Fruit fly (Drosophila melanogaster): ENCODE results near the gene Ndc80.

Gene Ndc80

dm6 chrX:13630290-13630900 is 18.5 kb upstream of the Ndc80 start (continued):
- TF ChIP-seq B-H2 (GFP tag; optimal IDR thresholded peaks at IDR 0.05) = no peak
- no peak for TF ChIP-seq seq (GFP tag; IDR thresholded peaks at IDR 0.05)
- TF ChIP-seq tio (GFP tag; optimal IDR thresholded peaks at IDR 0.05) = peak; percentile 18
- no peak for TF ChIP-seq Lhr (GFP tag; optimal IDR thresholded peaks at IDR 0.05)
- TF ChIP-seq MBD-R2 (GFP tag; IDR thresholded peaks at IDR 0.05) = no peak
- TF ChIP-seq CG34422 (GFP tag; IDR thresholded peaks at IDR 0.05) = 0 out of 3 replicates have a peak, but pooled peaks have one; percentile 13
- TF ChIP-seq peb (GFP tag; IDR thresholded peaks at IDR 0.05) = no peak
- TF ChIP-seq CG8944 (GFP tag; optimal IDR thresholded peaks at IDR 0.05) = peak; percentile 25
- TF ChIP-seq CG4617 (GFP tag; optimal IDR thresholded peaks at IDR 0.05; ENCODE audit: borderline replicate concordance) = no peak
- TF ChIP-seq hb (GFP tag; IDR thresholded peaks at IDR 0.05; ENCODE audit: partially characterized antibody) = no peak
- TF ChIP-seq CG12236 (GFP tag; optimal IDR thresholded peaks at IDR 0.05) = no peak
- no peak for TF ChIP-seq CG11696 (GFP tag; IDR thresholded peaks at IDR 0.05)
- TF ChIP-seq al (GFP tag; IDR thresholded peaks at IDR 0.05) = no peak
- TF ChIP-seq tin (GFP tag; optimal IDR thresholded peaks at IDR 0.05) = peak; percentile 47
- TF ChIP-seq fd102C (GFP tag; optimal IDR thresholded peaks at IDR 0.05) = no peak
- peak; percentile 28 for TF ChIP-seq ind (GFP tag; optimal IDR thresholded peaks at IDR 0.05)
- no peak for TF ChIP-seq CG1647 (GFP tag; optimal IDR thresholded peaks at IDR 0.05)
- no peak for TF ChIP-seq Kr (GFP tag; optimal IDR thresholded peaks at IDR 0.05)
- peak; percentile 12 for TF ChIP-seq Myb (GFP tag; optimal IDR thresholded peaks at IDR 0.05)
- no peak for TF ChIP-seq ATbp (GFP tag; optimal IDR thresholded peaks at IDR 0.05)
- no peak for TF ChIP-seq CG1602 (GFP tag; optimal IDR thresholded peaks at IDR 0.05)
- TF ChIP-seq cad (GFP tag; optimal IDR thresholded peaks at IDR 0.05) = no peak
- no peak for TF ChIP-seq salm (tag; optimal IDR thresholded peaks at IDR 0.05)
- no peak for TF ChIP-seq BEAF-32 (GFP tag; optimal IDR thresholded peaks at IDR 0.05)
- TF ChIP-seq CG17912 (GFP tag; optimal IDR thresholded peaks at IDR 0.05) = no peak
- no peak for TF ChIP-seq CG10959 (GFP tag; IDR thresholded peaks at IDR 0.05)
- peak; percentile 14 for TF ChIP-seq org-1 (GFP tag; optimal IDR thresholded peaks at IDR 0.05)
- no peak for TF ChIP-seq HmgD (GFP tag; optimal IDR thresholded peaks at IDR 0.05)
- TF ChIP-seq HHEX (GFP tag; optimal IDR thresholded peaks at IDR 0.05) = no peak
- 0 out of 2 replicates have a peak, but pooled peaks have one; percentile 24 for TF ChIP-seq HLH3B (GFP tag; IDR thresholded peaks at IDR 0.05)
- peak; percentile 14 for TF ChIP-seq grau (tag; optimal IDR thresholded peaks at IDR 0.05)
- no peak for TF ChIP-seq scrt (GFP tag; optimal IDR thresholded peaks at IDR 0.05)
- no peak for TF ChIP-seq p53 (GFP tag; optimal IDR thresholded peaks at IDR 0.05)
- TF ChIP-seq Ssrp (tag; optimal IDR thresholded peaks at IDR 0.05) = peak; percentile 19
- no peak for TF ChIP-seq CG34376 (GFP tag; optimal IDR thresholded peaks at IDR 0.05)
- no peak for TF ChIP-seq so (GFP tag; IDR thresholded peaks at IDR 0.05)
- TF ChIP-seq ash1 (GFP tag; optimal IDR thresholded peaks at IDR 0.05) = no peak
- TF ChIP-seq pfk (GFP tag; optimal IDR thresholded peaks at IDR 0.05) = no peak
- TF ChIP-seq fru (optimal IDR thresholded peaks at IDR 0.05) = no peak
- no peak for TF ChIP-seq CG42726 (GFP tag; IDR thresholded peaks at IDR 0.05; ENCODE audit: partially characterized antibody)
- TF ChIP-seq dati (GFP tag; IDR thresholded peaks at IDR 0.05) = no peak
- TF ChIP-seq aop (GFP tag; IDR thresholded peaks at IDR 0.05) = no peak
- TF ChIP-seq esg (GFP tag; conservative IDR thresholded peaks at IDR 0.05) = no peak
- TF ChIP-seq sima (GFP tag; optimal IDR thresholded peaks at IDR 0.05) = no peak
- TF ChIP-seq CG10209 (GFP tag; optimal IDR thresholded peaks at IDR 0.05) = peak; percentile 33
- no peak for TF ChIP-seq CG16779 (GFP tag; IDR thresholded peaks at IDR 0.05)
- no peak for TF ChIP-seq pan (optimal IDR thresholded peaks at IDR 0.05)
- peak in 1 of 2 experiments; percentile 23 for TF ChIP-seq pan (GFP tag; optimal IDR thresholded peaks at IDR 0.05 in 1 of 2, IDR thresholded peaks at IDR 0.05 in 1 of 2)
- TF ChIP-seq sr (GFP tag; IDR thresholded peaks at IDR 0.05) = no peak
- TF ChIP-seq sim (GFP tag; IDR thresholded peaks at IDR 0.05) = no peak
- TF ChIP-seq sug (tag; optimal IDR thresholded peaks at IDR 0.05) = no peak
- TF ChIP-seq CG17361 (GFP tag; IDR thresholded peaks at IDR 0.05) = peak; percentile 51; the same call in 2 of the 3 replicates
